Fruit fly (Drosophila melanogaster) whole organism, embryonic: ENCODE data around the gene LSm7.

ENCODE experiments used
- Adf1 ChIP-seq: fragments of 200-800 bp; sonication (Bioruptor generic); IDR thresholded peaks from 2 replicates; pipeline ENCODE4 v1.3.6; 2022; ENCODE audit warnings: missing biosample characterization, missing genetic modification characterization
- CG10462 ChIP-seq: fragments of 200-800 bp; sonication (Bioruptor generic); optimal IDR thresholded peaks from 2 replicates; lab custom pipeline; 2016; ENCODE audit warnings: missing biosample characterization, missing genetic modification characterization
- CG11247 ChIP-seq: fragments of 200-800 bp; sonication (Bioruptor generic); IDR thresholded peaks from 2 replicates; pipeline ENCODE4 v1.3.6; 2022; ENCODE audit warnings: missing biosample characterization, missing genetic modification characterization
- CG12104 ChIP-seq: fragments of 200-800 bp; sonication (Bioruptor generic); optimal IDR thresholded peaks from 3 replicates; lab custom pipeline; 2016; ENCODE audit warnings: missing biosample characterization, missing genetic modification characterization
- CG13624 ChIP-seq: fragments of 200-800 bp; sonication (Bioruptor generic); optimal IDR thresholded peaks from 2 replicates; lab custom pipeline; 2016; ENCODE audit warnings: missing biosample characterization, missing genetic modification characterization
- CG14014 ChIP-seq: fragments of 200-800 bp; sonication (Bioruptor generic); IDR thresholded peaks from 2 replicates; pipeline ENCODE4 v1.3.6; 2022; ENCODE audit warnings: missing biosample characterization, missing genetic modification characterization
- CG17568 ChIP-seq: fragments of 200-800 bp; sonication (Bioruptor generic); optimal IDR thresholded peaks from 2 replicates; lab custom pipeline; 2018; ENCODE audit warnings: missing biosample characterization, mild to moderate bottlenecking, missing genetic modification characterization, moderate library complexity
- CG18619 ChIP-seq: fragments of 200-800 bp; sonication (Bioruptor generic); optimal IDR thresholded peaks from 3 replicates; lab custom pipeline; 2017; ENCODE audit warnings: missing biosample characterization, mild to moderate bottlenecking, missing genetic modification characterization
- CG2712 ChIP-seq: fragments of 200-800 bp; optimal IDR thresholded peaks from 3 replicates; lab custom pipeline; 2019; ENCODE audit warnings: missing biosample characterization, mild to moderate bottlenecking, missing genetic modification characterization, moderate library complexity
- CG31365 ChIP-seq: fragments of 200-800 bp; sonication (Bioruptor generic); optimal IDR thresholded peaks from 2 replicates; lab custom pipeline; 2018; ENCODE audit warnings: missing biosample characterization, mild to moderate bottlenecking, missing genetic modification characterization
- CG31388 ChIP-seq: fragments of 200-800 bp; sonication (Bioruptor generic); optimal IDR thresholded peaks from 2 replicates; lab custom pipeline; 2016; ENCODE audit warnings: missing biosample characterization, missing genetic modification characterization
- CG4404 ChIP-seq: fragments of 200-800 bp; sonication (Bioruptor generic); IDR thresholded peaks from 2 replicates; pipeline ENCODE4 v1.3.6; 2022; ENCODE audit warnings: missing biosample characterization, missing genetic modification characterization
- CG6254 ChIP-seq: fragments of 200-800 bp; sonication (Bioruptor generic); optimal IDR thresholded peaks from 3 replicates; lab custom pipeline; 2017; ENCODE audit warnings: mild to moderate bottlenecking, missing biosample characterization, missing genetic modification reagents, missing genetic modification characterization
- CG7372 ChIP-seq: fragments of 200-800 bp; sonication (Bioruptor generic); IDR thresholded peaks from 2 replicates; pipeline ENCODE4 v1.3.6; 2022; ENCODE audit warnings: missing biosample characterization, missing genetic modification characterization
- CG7556 ChIP-seq: fragments of 200-800 bp; sonication (Bioruptor generic); optimal IDR thresholded peaks from 2 replicates; lab custom pipeline; 2017; ENCODE audit warnings: missing biosample characterization, mild to moderate bottlenecking, missing genetic modification characterization
- CG7839 ChIP-seq: fragments of 200-800 bp; sonication (Bioruptor generic); optimal IDR thresholded peaks from 3 replicates; lab custom pipeline; 2018; ENCODE audit warnings: missing biosample characterization, mild to moderate bottlenecking, missing genetic modification characterization, moderate library complexity
- CG8281 ChIP-seq: fragments of 200-800 bp; sonication (Bioruptor generic); optimal IDR thresholded peaks from 2 replicates; lab custom pipeline; 2018; ENCODE audit warnings: missing biosample characterization, mild to moderate bottlenecking, missing genetic modification characterization, moderate library complexity
- CG8765 ChIP-seq: fragments of 200-800 bp; sonication (Bioruptor generic); IDR thresholded peaks from 2 replicates; pipeline ENCODE4 v1.3.6; 2022; ENCODE audit warnings: missing biosample characterization, missing genetic modification characterization
- Dfd ChIP-seq, 2 experiments: fragments of >200 bp; optimal IDR thresholded peaks; 2 replicates each; lab custom pipeline; 2017; ENCODE audit warnings: missing biosample characterization in 2 of 2, missing genetic modification characterization in 2 of 2
- HLH4C ChIP-seq: fragments of 200-800 bp; sonication (Bioruptor generic); IDR thresholded peaks from 3 replicates; pipeline ENCODE4 v1.3.6; 2022; ENCODE audit warnings: missing biosample characterization, missing genetic modification characterization; ENCODE audit not compliant: partially characterized antibody
- HLH54F ChIP-seq: fragments of 200-800 bp; sonication (Bioruptor generic); optimal IDR thresholded peaks from 3 replicates; lab custom pipeline; 2016; ENCODE audit warnings: missing biosample characterization, missing genetic modification characterization
- HLHmδ ChIP-seq: fragments of 200-800 bp; sonication (Bioruptor generic); optimal IDR thresholded peaks from 2 replicates; lab custom pipeline; 2018; ENCODE audit warnings: missing biosample characterization, mild to moderate bottlenecking, missing genetic modification characterization, moderate library complexity
- Hr3 ChIP-seq: fragments of 200-800 bp; sonication (Bioruptor generic); optimal IDR thresholded peaks from 3 replicates; lab custom pipeline; 2016; ENCODE audit warnings: missing biosample characterization, missing genetic modification characterization
- Hsf ChIP-seq: fragments of 200-800 bp; sonication (Bioruptor generic); optimal IDR thresholded peaks from 3 replicates; lab custom pipeline; 2016; ENCODE audit warnings: missing biosample characterization, missing genetic modification characterization
- Kr ChIP-seq: fragments of 200-800 bp; sonication (Bioruptor generic); optimal IDR thresholded peaks from 2 replicates; lab custom pipeline; 2017; ENCODE audit warnings: missing biosample characterization, mild to moderate bottlenecking, missing genetic modification characterization
- Lhr ChIP-seq: fragments of 200-800 bp; sonication (Bioruptor generic); optimal IDR thresholded peaks from 3 replicates; lab custom pipeline; 2017; ENCODE audit warnings: mild to moderate bottlenecking, missing biosample characterization, missing genetic modification reagents, missing genetic modification characterization
- Lpt ChIP-seq: fragments of >200 bp; optimal IDR thresholded peaks from 2 replicates; lab custom pipeline; 2018; ENCODE audit warnings: missing biosample characterization, missing genetic modification characterization
- NFAT ChIP-seq: fragments of 200-800 bp; sonication (Bioruptor generic); IDR thresholded peaks from 2 replicates; pipeline ENCODE4 v1.3.6; 2022; ENCODE audit warnings: missing biosample characterization, missing genetic modification characterization
- Neu2 ChIP-seq: fragments of 200-800 bp; sonication (Bioruptor generic); optimal IDR thresholded peaks from 3 replicates; lab custom pipeline; 2016; ENCODE audit warnings: missing biosample characterization, missing genetic modification characterization, borderline replicate concordance
- NfI ChIP-seq: fragments of 200-800 bp; sonication (Bioruptor generic); optimal IDR thresholded peaks from 3 replicates; lab custom pipeline; 2018; ENCODE audit warnings: missing biosample characterization, mild to moderate bottlenecking, missing genetic modification characterization, moderate library complexity
- Pdp1 ChIP-seq, 2 experiments: fragments of 200-800 bp; sonication (Bioruptor generic); optimal IDR thresholded peaks; 3 replicates each; lab custom pipeline; 2016; ENCODE audit warnings: missing biosample characterization in 2 of 2, missing genetic modification characterization in 2 of 2, mild to moderate bottlenecking in 1 of 2, moderate library complexity in 1 of 2
- Rfx ChIP-seq: fragments of 200-800 bp; sonication (Bioruptor generic); IDR thresholded peaks from 2 replicates; pipeline ENCODE4 v1.3.6; 2022; ENCODE audit warnings: missing biosample characterization, missing genetic modification characterization
- Stat92E ChIP-seq, 3 experiments: fragments of >200 bp in 2 of 3; fragments of 200-800 bp in 1 of 3; sonication (Bioruptor generic) in 1 of 3; optimal IDR thresholded peaks; 2 replicates each; lab custom pipeline; 2017 to 2019; ENCODE audit warnings: missing biosample characterization in 3 of 3, missing genetic modification characterization in 3 of 3, mild to moderate bottlenecking in 1 of 3, moderate library complexity in 1 of 3
- Xbp1 ChIP-seq: fragments of 200-800 bp; sonication (Bioruptor generic); optimal IDR thresholded peaks from 3 replicates; lab custom pipeline; 2016; ENCODE audit warnings: missing biosample characterization, mild to moderate bottlenecking, missing genetic modification characterization
- ap ChIP-seq: fragments of 200-800 bp; sonication (Bioruptor generic); IDR thresholded peaks from 2 replicates; pipeline ENCODE4 v1.3.6; 2022; ENCODE audit warnings: missing biosample characterization, missing genetic modification characterization
- bab2 ChIP-seq: fragments of 200-800 bp; sonication (Bioruptor generic); optimal IDR thresholded peaks from 2 replicates; lab custom pipeline; 2016; ENCODE audit warnings: missing biosample characterization, missing genetic modification characterization
- chinmo ChIP-seq: fragments of 200-800 bp; sonication (Bioruptor generic); IDR thresholded peaks from 4 replicates; pipeline ENCODE4 v1.3.6; 2022; ENCODE audit warnings: missing biosample characterization, missing genetic modification characterization; ENCODE audit not compliant: partially characterized antibody
- dm ChIP-seq: fragments of 200-800 bp; sonication (Bioruptor generic); optimal IDR thresholded peaks from 3 replicates; lab custom pipeline; 2016; ENCODE audit warnings: missing biosample characterization, missing genetic modification characterization
- gro ChIP-seq: fragments of 200-800 bp; sonication (Bioruptor generic); optimal IDR thresholded peaks from 2 replicates; lab custom pipeline; 2016; ENCODE audit warnings: missing biosample characterization, missing genetic modification characterization
- gsb ChIP-seq: fragments of 200-800 bp; sonication (Bioruptor generic); IDR thresholded peaks from 2 replicates; pipeline ENCODE4 v1.3.6; 2022; ENCODE audit warnings: missing biosample characterization, missing genetic modification characterization
- hkb ChIP-seq, 2 experiments: fragments of 200-800 bp in 1 of 2; fragments of >200 bp in 1 of 2; sonication (Bioruptor generic) in 1 of 2; IDR thresholded peaks in 1 of 2; optimal IDR thresholded peaks in 1 of 2; 2 replicates each; pipeline versions ENCODE4 v1.3.6 to Lab custom; 2017 to 2022; ENCODE audit warnings: missing biosample characterization in 1 of 2, missing genetic modification characterization in 1 of 2
- hth ChIP-seq: fragments of >200 bp; optimal IDR thresholded peaks from 2 replicates; lab custom pipeline; 2017; ENCODE audit warnings: inconsistent platforms
- ken ChIP-seq: fragments of 200-800 bp; sonication (Bioruptor generic); IDR thresholded peaks from 3 replicates; pipeline ENCODE4 v1.3.6; 2022; ENCODE audit warnings: missing biosample characterization, missing genetic modification characterization
- row ChIP-seq: fragments of 200-800 bp; sonication (Bioruptor generic); IDR thresholded peaks from 3 replicates; pipeline ENCODE4 v1.3.6; 2022; ENCODE audit warnings: missing biosample characterization, missing genetic modification characterization
- shn ChIP-seq: fragments of 200-800 bp; sonication (Bioruptor generic); optimal IDR thresholded peaks from 3 replicates; lab custom pipeline; 2016; ENCODE audit warnings: missing biosample characterization, missing genetic modification characterization
- trem ChIP-seq: fragments of 200-800 bp; optimal IDR thresholded peaks from 3 replicates; lab custom pipeline; 2019; ENCODE audit warnings: missing biosample characterization, mild to moderate bottlenecking, missing genetic modification characterization, moderate library complexity
- usp ChIP-seq: fragments of >200 bp; optimal IDR thresholded peaks from 2 replicates; lab custom pipeline; 2017; ENCODE audit warnings: missing biosample characterization, missing genetic modification characterization
- z ChIP-seq: fragments of 200-800 bp; sonication (Bioruptor generic); IDR thresholded peaks from 3 replicates; pipeline ENCODE4 v1.3.6; 2022; ENCODE audit warnings: missing biosample characterization, missing genetic modification characterization

Gene LSm7

dm6 chr2L:16720707-16721700, 21.9 kb downstream of the LSm7 start (continued):
- TF ChIP-seq Pdp1 (GFP tag; optimal IDR thresholded peaks at IDR 0.05; lab: Kevin White, UChicago) = peak; percentile 79 to 87
- TF ChIP-seq CG31388 (GFP tag; lab: Kevin White, UChicago) = peak; percentile 88
- no peak for TF ChIP-seq Kr
- TF ChIP-seq CG17568 (GFP tag; lab: Kevin White, UChicago) = peak; percentile 81
- no peak for TF ChIP-seq Dfd (GFP tag; optimal IDR thresholded peaks at IDR 0.05; lab: Kevin White, UChicago)
- TF ChIP-seq Xbp1 (GFP tag; lab: Kevin White, UChicago) = peak; percentile 96
- TF ChIP-seq chinmo (GFP tag; lab: Robert Waterston, UW) = peak; percentile 88
- peak; percentile 92 for TF ChIP-seq CG11247 (GFP tag; lab: Robert Waterston, UW)
- peak; percentile 86 for TF ChIP-seq NFAT (GFP tag; lab: Robert Waterston, UW)
- peak; percentile 25 for TF ChIP-seq gro
- peak; percentile 84 for TF ChIP-seq CG6254 (GFP tag; lab: Kevin White, UChicago)
- peak; percentile 94 for TF ChIP-seq ken (GFP tag; lab: Robert Waterston, UW)
- TF ChIP-seq z (GFP tag; lab: Robert Waterston, UW) = peak; percentile 62
- peak; percentile 90 for TF ChIP-seq CG12104 (GFP tag; lab: Kevin White, UChicago)
- TF ChIP-seq CG4404 (GFP tag; lab: Robert Waterston, UW) = peak; percentile 92
- TF ChIP-seq NfI (GFP tag; lab: Kevin White, UChicago) = peak; percentile 81
- TF ChIP-seq hth (lab: Kevin White, UChicago) = no peak
- TF ChIP-seq Lpt (GFP tag; lab: Kevin White, UChicago) = no peak
- peak; percentile 85 for TF ChIP-seq CG7372 (GFP tag; lab: Robert Waterston, UW)
- TF ChIP-seq Stat92E (GFP tag; optimal IDR thresholded peaks at IDR 0.05; lab: Kevin White, UChicago) = peak in 1 of 3 experiments; percentile 79
- peak; percentile 67 for TF ChIP-seq shn (GFP tag; lab: Kevin White, UChicago)
- peak; percentile 86 for TF ChIP-seq gsb (GFP tag; lab: Robert Waterston, UW)
- peak; percentile 91 for TF ChIP-seq trem (tag; lab: Kevin White, UChicago)
- peak; percentile 86 for TF ChIP-seq CG10462 (GFP tag; lab: Kevin White, UChicago)
- peak; percentile 94 for TF ChIP-seq CG7839 (tag; lab: Kevin White, UChicago)
- peak; percentile 94 for TF ChIP-seq Rfx (GFP tag; lab: Robert Waterston, UW)
- no peak for TF ChIP-seq usp
- peak; percentile 21 for TF ChIP-seq dm (GFP tag; lab: Kevin White, UChicago)
- TF ChIP-seq Adf1 = peak; percentile 67
- TF ChIP-seq Hr3 (GFP tag; lab: Kevin White, UChicago) = peak; percentile 77
- TF ChIP-seq CG31365 (tag; lab: Kevin White, UChicago) = peak; percentile 46
- peak; percentile 71 for TF ChIP-seq CG8281 (tag; lab: Kevin White, UChicago)
- no peak for TF ChIP-seq HLHmδ (GFP tag; lab: Kevin White, UChicago)
- no peak for TF ChIP-seq Neu2 (GFP tag; lab: Kevin White, UChicago)
- TF ChIP-seq bab2 (GFP tag; lab: Kevin White, UChicago) = peak; percentile 78
- peak; percentile 85 for TF ChIP-seq Hsf (GFP tag; lab: Kevin White, UChicago)
- peak; percentile 74 for TF ChIP-seq HLH54F
- TF ChIP-seq row (GFP tag; lab: Robert Waterston, UW) = peak; percentile 93
- TF ChIP-seq Lhr (GFP tag; lab: Kevin White, UChicago) = peak; percentile 68
- no peak for TF ChIP-seq hkb (optimal IDR thresholded peaks at IDR 0.05; lab: Kevin White, UChicago)
- peak; percentile 94 for TF ChIP-seq hkb (GFP tag; IDR thresholded peaks at IDR 0.05; lab: Robert Waterston, UW)
- TF ChIP-seq CG7556 (GFP tag; lab: Kevin White, UChicago) = peak; percentile 91
- peak; percentile 93 for TF ChIP-seq ap
- 0 out of 3 replicates have a peak, but pooled peaks have one; percentile 17 for TF ChIP-seq HLH4C (GFP tag; lab: Robert Waterston, UW)
- TF ChIP-seq CG18619 (GFP tag; lab: Kevin White, UChicago) = peak; percentile 84
- TF ChIP-seq CG8765 (GFP tag; lab: Robert Waterston, UW) = peak; percentile 91
- TF ChIP-seq CG13624 (GFP tag; lab: Kevin White, UChicago) = peak; percentile 70
- peak; percentile 97 for TF ChIP-seq CG2712 (tag; lab: Kevin White, UChicago)
- peak; percentile 94 for TF ChIP-seq CG14014 (GFP tag; lab: Robert Waterston, UW)
